Fruit fly (Drosophila melanogaster) Kc167 (cell line): ENCODE data around the gene CG15043.

Experiments
- Sin3A ChIP-seq: fragments of >200 bp; optimal IDR thresholded peaks from 2 replicates; lab custom pipeline; 2018; ENCODE audit warnings: missing external identifiers
- h ChIP-seq: fragments of >200 bp; optimal IDR thresholded peaks from 3 replicates; lab custom pipeline; 2018; ENCODE audit warnings: missing external identifiers
- insv ChIP-seq: fragments of >200 bp; optimal IDR thresholded peaks from 3 replicates; lab custom pipeline; 2018; ENCODE audit warnings: missing external identifiers
- psq ChIP-seq: fragments of >200 bp; optimal IDR thresholded peaks from 2 replicates; lab custom pipeline; 2017; ENCODE audit warnings: missing external identifiers
- ttk ChIP-seq: sonication (Bioruptor generic); optimal IDR thresholded peaks from 2 replicates; lab custom pipeline; 2017; ENCODE audit warnings: missing external identifiers

DNA sequence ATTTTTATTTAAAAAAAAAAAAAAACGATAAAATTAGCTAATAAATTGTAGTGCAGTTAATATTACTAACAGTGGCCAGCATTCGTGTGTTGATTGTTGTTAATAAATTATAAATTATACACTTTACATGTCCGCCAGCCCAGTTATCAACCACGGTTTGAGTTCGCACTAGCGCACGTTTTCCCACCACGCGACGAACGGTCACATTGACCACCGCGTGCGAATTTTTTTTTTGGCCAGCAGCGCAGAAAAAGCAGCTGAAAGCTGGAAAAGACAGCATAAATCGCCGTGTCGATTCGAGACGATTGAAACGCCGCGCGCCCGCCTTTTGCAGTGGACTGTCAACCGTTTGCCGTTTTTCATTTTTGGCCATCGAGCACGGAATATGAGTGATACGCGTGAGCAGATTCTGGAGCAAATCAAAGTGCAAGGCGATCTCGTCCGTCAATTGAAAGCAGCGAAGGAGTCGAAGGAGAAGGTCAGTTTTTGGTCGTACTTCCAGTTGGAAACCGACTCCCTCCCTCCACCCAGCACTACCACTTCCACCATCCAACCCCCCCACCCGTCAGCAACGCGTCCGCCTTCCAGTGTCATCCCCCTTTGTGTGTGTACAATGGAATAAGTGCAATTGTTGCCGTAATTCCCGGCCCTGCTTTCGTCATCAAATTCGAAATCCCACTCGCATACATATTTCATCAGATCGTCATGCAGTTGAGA is 21.4 kb upstream of the CG15043 start, which contains the start of the genes Bx and HisRS:
- TF ChIP-seq ttk (lab: Kevin White, UChicago) (no peak), psq (no peak), insv (lab: Kevin White, UChicago) (no peak), Sin3A (no peak), h (lab: Kevin White, UChicago) (no peak)
